Worm (Caenorhabditis elegans) whole organism, young adult: Measurements from ENCODE around the gene Y57G11B.6.

Experiments
- D2030.7 ChIP-seq: fragments of 200-800 bp; sonication (Bioruptor generic); IDR thresholded peaks from 2 replicates; pipeline ENCODE4 v1.3.6; 2022; ENCODE audit warnings: missing genetic modification reagents, missing genetic modification characterization, missing compliant biosample characterization
- F10E7.11 ChIP-seq: sonication (generic microtip); optimal IDR thresholded peaks from 2 replicates; lab custom pipeline; 2017; ENCODE audit warnings: mild to moderate bottlenecking, missing genetic modification characterization, moderate library complexity, missing compliant biosample characterization
- F23B12.7 ChIP-seq: sonication (generic microtip); optimal IDR thresholded peaks from 2 replicates; lab custom pipeline; 2017; ENCODE audit warnings: missing genetic modification characterization, mild to moderate bottlenecking, missing compliant biosample characterization, antibody characterized with exemption, moderate library complexity; ENCODE audit not compliant: insufficient read depth
- F49E8.2 ChIP-seq: sonication (generic microtip); optimal IDR thresholded peaks from 3 replicates; lab custom pipeline; 2017; ENCODE audit warnings: missing genetic modification characterization, mild to moderate bottlenecking, missing compliant biosample characterization, antibody characterized with exemption, moderate library complexity; ENCODE audit not compliant: insufficient read depth
- akir-1 ChIP-seq: fragments of 200-800 bp; sonication (Bioruptor generic); optimal IDR thresholded peaks from 2 replicates; lab custom pipeline; 2018; ENCODE audit warnings: mild to moderate bottlenecking, missing genetic modification characterization, moderate library complexity, missing compliant biosample characterization
- ama-1 ChIP-seq, 3 experiments: fragments of 150-350 bp in 1 of 3; sonication (generic microtip) in 2 of 3; optimal IDR thresholded peaks; 2 replicates each; lab custom pipeline; 2014 to 2018; ENCODE audit warnings: missing biosample characterization in 2 of 3, missing genetic modification characterization in 2 of 3, missing genetic modification reagents in 2 of 3
- ceh-27 ChIP-seq: fragments of 200-800 bp; sonication (Bioruptor generic); optimal IDR thresholded peaks from 2 replicates; lab custom pipeline; 2018; ENCODE audit warnings: mild to moderate bottlenecking, missing genetic modification characterization, moderate library complexity, missing compliant biosample characterization
- let-526 ChIP-seq: fragments of 200-800 bp; sonication (Bioruptor generic); IDR thresholded peaks from 2 replicates; pipeline ENCODE4 v1.3.6; 2022; ENCODE audit warnings: missing genetic modification reagents, missing genetic modification characterization, missing compliant biosample characterization

ce11 chrIV:14571626-14572025 lies 16.9 kb upstream of the Y57G11B.6 start:
- no peak for TF ChIP-seq akir-1 (GFP tag; lab: Kevin White, UChicago)
- TF ChIP-seq ceh-27: no peak
- TF ChIP-seq let-526: no peak
- no peak for TF ChIP-seq F49E8.2 (tag; lab: Kevin White, UChicago)
- TF ChIP-seq F23B12.7: no peak
- no peak for TF ChIP-seq ama-1 (optimal IDR thresholded peaks at IDR 0.05; lab: Kevin White, UChicago)
- TF ChIP-seq ama-1 (GFP tag; optimal IDR thresholded peaks at IDR 0.05; lab: Kevin White, UChicago): no peak
- TF ChIP-seq D2030.7: no peak
- TF ChIP-seq F10E7.11 (tag; lab: Kevin White, UChicago): no peak
